Fruit fly (Drosophila melanogaster) whole organism, embryonic: ENCODE results near the gene lectin-33A.

Experiments used
- Bdp1 ChIP-seq: fragments of 200-800 bp; sonication (Bioruptor generic); optimal IDR thresholded peaks from 3 replicates; lab custom pipeline; 2016; ENCODE audit warnings: missing biosample characterization, missing genetic modification characterization
- CG10267 ChIP-seq: fragments of 200-800 bp; sonication (Bioruptor generic); optimal IDR thresholded peaks from 2 replicates; lab custom pipeline; 2018; ENCODE audit warnings: missing biosample characterization, mild to moderate bottlenecking, missing genetic modification characterization, moderate library complexity
- CG10366 ChIP-seq: fragments of 200-800 bp; sonication (Bioruptor generic); IDR thresholded peaks from 2 replicates; pipeline ENCODE4 v1.3.6; 2022; ENCODE audit warnings: missing biosample characterization, missing genetic modification characterization
- CG14965 ChIP-seq: fragments of 200-800 bp; sonication (Bioruptor generic); optimal IDR thresholded peaks from 2 replicates; lab custom pipeline; 2016; ENCODE audit warnings: missing biosample characterization, missing genetic modification characterization, borderline replicate concordance
- CG17361 ChIP-seq: fragments of 200-800 bp; sonication (Bioruptor generic); IDR thresholded peaks from 3 replicates; pipeline ENCODE4 v1.3.6; 2022; ENCODE audit warnings: missing biosample characterization, missing genetic modification characterization
- CG2129 ChIP-seq: fragments of 200-800 bp; sonication (Bioruptor generic); IDR thresholded peaks from 2 replicates; pipeline ENCODE4 v1.3.6; 2022; ENCODE audit warnings: missing biosample characterization, missing genetic modification characterization; ENCODE audit not compliant: partially characterized antibody
- CG2202 ChIP-seq: fragments of 200-800 bp; sonication (Bioruptor generic); optimal IDR thresholded peaks from 2 replicates; lab custom pipeline; 2018; ENCODE audit warnings: missing biosample characterization, mild to moderate bottlenecking, missing genetic modification characterization
- CG2712 ChIP-seq: fragments of 200-800 bp; optimal IDR thresholded peaks from 3 replicates; lab custom pipeline; 2019; ENCODE audit warnings: missing biosample characterization, mild to moderate bottlenecking, missing genetic modification characterization, moderate library complexity
- CG3163 ChIP-seq: fragments of 200-800 bp; sonication (Bioruptor generic); optimal IDR thresholded peaks from 3 replicates; lab custom pipeline; 2016; ENCODE audit warnings: missing biosample characterization, missing genetic modification characterization
- CG34422 ChIP-seq: fragments of 200-800 bp; sonication (Bioruptor generic); IDR thresholded peaks from 3 replicates; pipeline ENCODE4 v1.3.6; 2022; ENCODE audit warnings: missing biosample characterization, missing genetic modification characterization
- CG4282 ChIP-seq: fragments of 200-800 bp; sonication (Bioruptor generic); optimal IDR thresholded peaks from 2 replicates; lab custom pipeline; 2016; ENCODE audit warnings: missing biosample characterization, missing genetic modification characterization
- CG4854 ChIP-seq: fragments of 200-800 bp; sonication (Bioruptor generic); optimal IDR thresholded peaks from 2 replicates; lab custom pipeline; 2016; ENCODE audit warnings: missing biosample characterization, missing genetic modification characterization, inconsistent platforms
- CG7786 ChIP-seq: fragments of 200-800 bp; sonication (Bioruptor generic); optimal IDR thresholded peaks from 2 replicates; lab custom pipeline; 2016; ENCODE audit warnings: missing biosample characterization, missing genetic modification characterization
- CG7928 ChIP-seq: fragments of 200-800 bp; sonication (Bioruptor generic); optimal IDR thresholded peaks from 2 replicates; lab custom pipeline; 2017; ENCODE audit warnings: missing biosample characterization, mild to moderate bottlenecking, missing genetic modification characterization
- CG8359 ChIP-seq: fragments of 200-800 bp; sonication (Bioruptor generic); optimal IDR thresholded peaks from 2 replicates; lab custom pipeline; 2017; ENCODE audit warnings: missing biosample characterization, mild to moderate bottlenecking, missing genetic modification characterization, borderline replicate concordance
- CG8388 ChIP-seq: fragments of 200-800 bp; sonication (Bioruptor generic); optimal IDR thresholded peaks from 2 replicates; lab custom pipeline; 2019; ENCODE audit warnings: missing biosample characterization, mild to moderate bottlenecking, missing genetic modification characterization, moderate library complexity
- CG8765 ChIP-seq: fragments of 200-800 bp; sonication (Bioruptor generic); IDR thresholded peaks from 2 replicates; pipeline ENCODE4 v1.3.6; 2022; ENCODE audit warnings: missing biosample characterization, missing genetic modification characterization
- CG9609 ChIP-seq: fragments of 200-800 bp; sonication (Bioruptor generic); optimal IDR thresholded peaks from 3 replicates; lab custom pipeline; 2016; ENCODE audit warnings: missing biosample characterization, missing genetic modification characterization
- Deaf1 ChIP-seq: fragments of 200-800 bp; optimal IDR thresholded peaks from 3 replicates; lab custom pipeline; 2019; ENCODE audit warnings: missing biosample characterization, mild to moderate bottlenecking, missing genetic modification characterization, moderate library complexity
- Drgx ChIP-seq: fragments of 200-800 bp; sonication (Bioruptor generic); IDR thresholded peaks from 2 replicates; pipeline ENCODE4 v1.3.6; 2022; ENCODE audit warnings: missing biosample characterization, missing genetic modification characterization
- Ets65A ChIP-seq: fragments of 200-800 bp; sonication (Bioruptor generic); peaks from one replicate; lab custom pipeline; 2016; ENCODE audit warnings: missing biosample characterization, missing genetic modification characterization
- GATAe ChIP-seq: fragments of 200-800 bp; sonication (Bioruptor generic); conservative IDR thresholded peaks from 2 replicates; pipeline ENCODE4 v1.3.6; 2022; ENCODE audit warnings: missing biosample characterization, missing genetic modification characterization
- H15 ChIP-seq: fragments of 200-800 bp; sonication (Bioruptor generic); IDR thresholded peaks from 3 replicates; pipeline ENCODE4 v1.3.6; 2022; ENCODE audit warnings: missing biosample characterization, missing genetic modification characterization
- HLH3B ChIP-seq: fragments of 200-800 bp; sonication (Bioruptor generic); IDR thresholded peaks from 2 replicates; pipeline ENCODE4 v1.3.6; 2022; ENCODE audit warnings: missing biosample characterization, missing genetic modification characterization
- Jarid2 ChIP-seq: fragments of 200-800 bp; sonication (Bioruptor generic); optimal IDR thresholded peaks from 3 replicates; lab custom pipeline; 2017; ENCODE audit warnings: mild to moderate bottlenecking, missing biosample characterization, missing genetic modification reagents, missing genetic modification characterization
- Mad ChIP-seq: fragments of 200-800 bp; sonication (Bioruptor generic); optimal IDR thresholded peaks from 2 replicates; lab custom pipeline; 2016; ENCODE audit warnings: missing biosample characterization, missing genetic modification characterization
- Mrtf ChIP-seq: fragments of 200-800 bp; sonication (Bioruptor generic); IDR thresholded peaks from 3 replicates; pipeline ENCODE4 v1.3.6; 2022; ENCODE audit warnings: missing biosample characterization, missing genetic modification characterization
- NFAT ChIP-seq: fragments of 200-800 bp; sonication (Bioruptor generic); IDR thresholded peaks from 2 replicates; pipeline ENCODE4 v1.3.6; 2022; ENCODE audit warnings: missing biosample characterization, missing genetic modification characterization
- Tbp ChIP-seq: fragments of >200 bp; optimal IDR thresholded peaks from 2 replicates; lab custom pipeline; 2018; ENCODE audit warnings: missing biosample characterization, missing genetic modification characterization
- YL-1 ChIP-seq: fragments of 200-800 bp; sonication (Bioruptor generic); optimal IDR thresholded peaks from 3 replicates; lab custom pipeline; 2017; ENCODE audit warnings: missing biosample characterization, mild to moderate bottlenecking, missing genetic modification characterization
- abd-A ChIP-seq: fragments of 200-800 bp; sonication (Bioruptor generic); optimal IDR thresholded peaks from 3 replicates; lab custom pipeline; 2019; ENCODE audit warnings: missing biosample characterization, mild to moderate bottlenecking, missing genetic modification characterization, moderate library complexity
- amos ChIP-seq: fragments of 200-800 bp; sonication (Bioruptor generic); IDR thresholded peaks from 2 replicates; pipeline ENCODE4 v1.3.6; 2022; ENCODE audit warnings: missing biosample characterization, missing genetic modification characterization; ENCODE audit not compliant: partially characterized antibody
- ara ChIP-seq: fragments of 200-800 bp; sonication (Bioruptor generic); IDR thresholded peaks from 2 replicates; pipeline ENCODE4 v1.3.6; 2022; ENCODE audit warnings: missing biosample characterization, missing genetic modification characterization
- bcd ChIP-seq: fragments of 200-800 bp; sonication (Bioruptor generic); optimal IDR thresholded peaks from 2 replicates; lab custom pipeline; 2017; ENCODE audit warnings: missing biosample characterization, mild to moderate bottlenecking, missing genetic modification characterization
- cg ChIP-seq: fragments of 200-800 bp; sonication (Bioruptor generic); optimal IDR thresholded peaks from 3 replicates; lab custom pipeline; 2019; ENCODE audit warnings: missing biosample characterization, mild to moderate bottlenecking, missing genetic modification characterization, moderate library complexity
- dati ChIP-seq: fragments of 200-800 bp; sonication (Bioruptor generic); IDR thresholded peaks from 2 replicates; pipeline ENCODE4 v1.3.6; 2022; ENCODE audit warnings: missing biosample characterization, missing genetic modification characterization
- en ChIP-seq: fragments of 200-800 bp; sonication (Bioruptor generic); optimal IDR thresholded peaks from 2 replicates; lab custom pipeline; 2016; ENCODE audit warnings: missing biosample characterization, missing genetic modification characterization
- eyg ChIP-seq: fragments of 200-800 bp; sonication (Bioruptor generic); optimal IDR thresholded peaks from 3 replicates; lab custom pipeline; 2016; ENCODE audit warnings: missing biosample characterization, missing genetic modification characterization
- grau ChIP-seq: fragments of 200-800 bp; optimal IDR thresholded peaks from 3 replicates; lab custom pipeline; 2019; ENCODE audit warnings: missing biosample characterization, mild to moderate bottlenecking, missing genetic modification characterization, moderate library complexity
- hb ChIP-seq: fragments of 200-800 bp; sonication (Bioruptor generic); IDR thresholded peaks from 3 replicates; pipeline ENCODE4 v1.3.6; 2022; ENCODE audit warnings: missing biosample characterization, missing genetic modification characterization; ENCODE audit not compliant: partially characterized antibody
- ind ChIP-seq: fragments of 200-800 bp; sonication (Bioruptor generic); optimal IDR thresholded peaks from 3 replicates; lab custom pipeline; 2016; ENCODE audit warnings: missing biosample characterization, missing genetic modification characterization
- jing ChIP-seq: fragments of 200-800 bp; sonication (Bioruptor generic); optimal IDR thresholded peaks from 2 replicates; lab custom pipeline; 2018; ENCODE audit warnings: missing biosample characterization, mild to moderate bottlenecking, missing genetic modification characterization
- knrl ChIP-seq: fragments of 200-800 bp; sonication (Bioruptor generic); IDR thresholded peaks from 3 replicates; pipeline ENCODE4 v1.3.6; 2022; ENCODE audit warnings: missing biosample characterization, missing genetic modification characterization; ENCODE audit not compliant: partially characterized antibody
- mld ChIP-seq: fragments of 200-800 bp; sonication (Bioruptor generic); IDR thresholded peaks from 3 replicates; pipeline ENCODE4 v1.3.6; 2022; ENCODE audit warnings: missing biosample characterization, missing genetic modification characterization; ENCODE audit not compliant: partially characterized antibody
- nau ChIP-seq: fragments of 200-800 bp; sonication (Bioruptor generic); optimal IDR thresholded peaks from 3 replicates; lab custom pipeline; 2017; ENCODE audit warnings: missing biosample characterization, mild to moderate bottlenecking, missing genetic modification characterization, missing genetic modification reagents
- pan ChIP-seq, 4 experiments: fragments of >200 bp in 3 of 4; fragments of 200-800 bp in 1 of 4; sonication (Bioruptor generic) in 1 of 4; optimal IDR thresholded peaks in 3 of 4; IDR thresholded peaks in 1 of 4; 2 replicates each; pipeline versions ENCODE4 v1.3.6 to Lab custom; 2017 to 2022; ENCODE audit warnings: missing biosample characterization in 2 of 4, missing genetic modification characterization in 2 of 4, mixed read lengths in 1 of 4
- pros ChIP-seq: fragments of 200-800 bp; sonication (Bioruptor generic); optimal IDR thresholded peaks from 3 replicates; lab custom pipeline; 2019; ENCODE audit warnings: missing biosample characterization, mild to moderate bottlenecking, missing genetic modification characterization, moderate library complexity
- pzg ChIP-seq: fragments of 200-800 bp; sonication (Bioruptor generic); optimal IDR thresholded peaks from 3 replicates; lab custom pipeline; 2018; ENCODE audit warnings: missing biosample characterization, mild to moderate bottlenecking, missing genetic modification characterization, moderate library complexity
- sd ChIP-seq: fragments of 200-800 bp; sonication (Bioruptor generic); optimal IDR thresholded peaks from 3 replicates; lab custom pipeline; 2018; ENCODE audit warnings: missing biosample characterization, mild to moderate bottlenecking, missing genetic modification characterization, moderate library complexity
- tx ChIP-seq: fragments of 200-800 bp; sonication (Bioruptor generic); optimal IDR thresholded peaks from 2 replicates; lab custom pipeline; 2016; ENCODE audit warnings: missing biosample characterization, missing genetic modification characterization
- wek ChIP-seq: fragments of 200-800 bp; sonication (Bioruptor generic); optimal IDR thresholded peaks from 3 replicates; lab custom pipeline; 2018; ENCODE audit warnings: missing biosample characterization, mild to moderate bottlenecking, missing genetic modification characterization, moderate library complexity

lectin-33A gene

DNA sequence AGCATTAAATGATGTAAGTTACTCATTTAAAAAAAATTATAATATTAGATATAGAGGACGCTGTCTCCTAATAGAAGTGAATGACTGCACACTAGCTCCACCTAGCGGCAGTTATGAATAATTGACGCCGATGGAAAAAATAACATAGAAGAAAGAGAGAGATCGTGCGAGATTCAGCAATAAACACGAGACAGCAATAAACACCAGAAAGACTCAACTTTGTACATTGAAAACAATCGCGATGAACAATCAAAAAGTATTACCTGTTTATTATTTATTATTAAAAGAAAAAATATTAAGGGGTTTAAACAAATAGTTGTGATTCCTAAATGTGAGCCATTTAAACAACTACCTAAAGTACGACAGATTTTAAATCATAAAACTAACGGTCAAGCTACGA, 15.7 kb upstream of the lectin-33A start (continued):
- TF ChIP-seq CG10267 (tag; lab: Kevin White, UChicago), result peak; percentile 59
- peak; percentile 27 for TF ChIP-seq bcd (GFP tag; lab: Kevin White, UChicago)
- no peak for TF ChIP-seq CG8359
- no peak for TF ChIP-seq wek
- TF ChIP-seq CG2129 (GFP tag; lab: Robert Waterston, UW), result no peak
- TF ChIP-seq CG4854 (GFP tag; lab: Kevin White, UChicago), result no peak
- no peak for TF ChIP-seq cg (GFP tag; lab: Kevin White, UChicago)
- no peak for TF ChIP-seq CG8388
- no peak for TF ChIP-seq pan (optimal IDR thresholded peaks at IDR 0.05; lab: Kevin White, UChicago)
- peak in 1 of 2 experiments; percentile 82 for TF ChIP-seq pan (GFP tag; optimal IDR thresholded peaks at IDR 0.05 in 1 of 2, IDR thresholded peaks at IDR 0.05 in 1 of 2)
- peak; percentile 56 for TF ChIP-seq H15 (GFP tag; lab: Robert Waterston, UW)
- peak; percentile 30; the same call in 1 of the 2 replicates for TF ChIP-seq HLH3B
- TF ChIP-seq CG14965 (GFP tag; lab: Kevin White, UChicago), result no peak
- no peak for TF ChIP-seq CG8765
- no peak for TF ChIP-seq CG7786 (GFP tag; lab: Kevin White, UChicago)
- no peak for TF ChIP-seq hb (GFP tag; lab: Robert Waterston, UW)
- TF ChIP-seq CG10366, result no peak
- TF ChIP-seq CG7928, result no peak
- TF ChIP-seq Ets65A (GFP tag; lab: Kevin White, UChicago), result peak; percentile 77
- TF ChIP-seq CG4282 (GFP tag; lab: Kevin White, UChicago), result no peak
- TF ChIP-seq Tbp (GFP tag; lab: Kevin White, UChicago), result no peak
- no peak for TF ChIP-seq abd-A
- no peak for TF ChIP-seq Mrtf (GFP tag; lab: Robert Waterston, UW)
- TF ChIP-seq YL-1 (GFP tag; lab: Kevin White, UChicago), result no peak
- TF ChIP-seq dati (GFP tag; lab: Robert Waterston, UW), result no peak
- TF ChIP-seq eyg, result no peak
- peak; percentile 66 for TF ChIP-seq NFAT (GFP tag; lab: Robert Waterston, UW)
- no peak for TF ChIP-seq mld (GFP tag; lab: Robert Waterston, UW)
- TF ChIP-seq Mad, result no peak
- TF ChIP-seq amos, result no peak
- TF ChIP-seq nau (GFP tag; lab: Kevin White, UChicago), result no peak
- TF ChIP-seq Jarid2 (GFP tag; lab: Kevin White, UChicago), result no peak
- TF ChIP-seq grau, result no peak
- TF ChIP-seq pzg (GFP tag; lab: Kevin White, UChicago), result peak; percentile 16
- no peak for TF ChIP-seq pros (GFP tag; lab: Kevin White, UChicago)
- TF ChIP-seq jing (GFP tag; lab: Kevin White, UChicago), result no peak
- TF ChIP-seq CG2712 (tag; lab: Kevin White, UChicago), result peak; percentile 74
- TF ChIP-seq CG3163 (GFP tag; lab: Kevin White, UChicago), result no peak
- peak; percentile 43 for TF ChIP-seq ind (GFP tag; lab: Kevin White, UChicago)
- no peak for TF ChIP-seq CG9609 (GFP tag; lab: Kevin White, UChicago)
- no peak for TF ChIP-seq en
- peak; percentile 63; the same call in 1 of the 2 replicates for TF ChIP-seq ara
- no peak; the same call in 1 of the 2 replicates for TF ChIP-seq Drgx (GFP tag; lab: Robert Waterston, UW)
- TF ChIP-seq CG17361 (GFP tag; lab: Robert Waterston, UW), result peak; percentile 59; the same call in 2 of the 3 replicates
- no peak for TF ChIP-seq Bdp1 (GFP tag; lab: Kevin White, UChicago)
- TF ChIP-seq CG34422, result peak; percentile 68
- no peak for TF ChIP-seq CG2202 (tag; lab: Kevin White, UChicago)
- TF ChIP-seq tx (GFP tag; lab: Kevin White, UChicago), result no peak
- no peak for TF ChIP-seq sd
- TF ChIP-seq knrl (GFP tag; lab: Robert Waterston, UW), result peak; percentile 19; the same call in 1 of the 3 replicates
- no peak for TF ChIP-seq Deaf1 (tag; lab: Kevin White, UChicago)
- no peak for TF ChIP-seq GATAe (GFP tag; lab: Robert Waterston, UW)
